Worm (Caenorhabditis elegans) whole organism, late embryonic: ENCODE data around the gene rps-2.

Experiments used
- C08G9.2 ChIP-seq: sonication (generic microtip); optimal IDR thresholded peaks from 2 replicates; lab custom pipeline; 2016; ENCODE audit warnings: mild to moderate bottlenecking, missing genetic modification characterization, moderate library complexity, missing compliant biosample characterization
- F13H6.1 ChIP-seq: sonication (generic microtip); optimal IDR thresholded peaks from 2 replicates; lab custom pipeline; 2016; ENCODE audit warnings: missing genetic modification characterization, missing compliant biosample characterization
- K02D7.2 ChIP-seq: sonication (generic microtip); optimal IDR thresholded peaks from 2 replicates; lab custom pipeline; 2017; ENCODE audit warnings: mild to moderate bottlenecking, missing genetic modification characterization, missing compliant biosample characterization
- K09A11.1 ChIP-seq: sonication (generic microtip); optimal IDR thresholded peaks from 2 replicates; lab custom pipeline; 2017; ENCODE audit warnings: antibody characterized with exemption, mild to moderate bottlenecking, missing genetic modification characterization, missing compliant biosample characterization; ENCODE audit not compliant: insufficient read depth
- T23F11.4 ChIP-seq: fragments of 200-800 bp; sonication (Bioruptor generic); optimal IDR thresholded peaks from 2 replicates; lab custom pipeline; 2018; ENCODE audit warnings: mild to moderate bottlenecking, missing genetic modification characterization, missing compliant biosample characterization
- Y22D7AL.16 ChIP-seq: sonication (generic microtip); optimal IDR thresholded peaks from 2 replicates; lab custom pipeline; 2016; ENCODE audit warnings: missing genetic modification characterization, missing compliant biosample characterization
- ahr-1 ChIP-seq: sonication (generic microtip); optimal IDR thresholded peaks from 2 replicates; lab custom pipeline; 2016; ENCODE audit warnings: missing genetic modification characterization, missing compliant biosample characterization
- ceh-18 ChIP-seq: sonication (generic microtip); optimal IDR thresholded peaks from 2 replicates; lab custom pipeline; 2016; ENCODE audit warnings: missing genetic modification characterization, missing compliant biosample characterization
- ceh-19 ChIP-seq: fragments of 200-800 bp; sonication (Bioruptor generic); optimal IDR thresholded peaks from 2 replicates; lab custom pipeline; 2018; ENCODE audit warnings: mild to moderate bottlenecking, missing genetic modification characterization, missing compliant biosample characterization
- ceh-24 ChIP-seq: sonication (generic microtip); optimal IDR thresholded peaks from 2 replicates; lab custom pipeline; 2016; ENCODE audit warnings: mild to moderate bottlenecking, missing genetic modification characterization, missing compliant biosample characterization
- ceh-34 ChIP-seq: sonication (generic microtip); optimal IDR thresholded peaks from 2 replicates; lab custom pipeline; 2016; ENCODE audit warnings: mild to moderate bottlenecking, missing genetic modification characterization, missing compliant biosample characterization
- ceh-45 ChIP-seq: fragments of 200-800 bp; sonication (Bioruptor generic); IDR thresholded peaks from 2 replicates; pipeline ENCODE4 v1.3.6; 2022; ENCODE audit warnings: missing genetic modification reagents, missing genetic modification characterization, missing compliant biosample characterization
- ceh-48 ChIP-seq: sonication (generic microtip); optimal IDR thresholded peaks from 2 replicates; lab custom pipeline; 2016; ENCODE audit warnings: missing genetic modification characterization, inconsistent platforms, missing compliant biosample characterization
- ceh-6 ChIP-seq: fragments of 200-800 bp; sonication (Bioruptor generic); optimal IDR thresholded peaks from 2 replicates; lab custom pipeline; 2018; ENCODE audit warnings: mild to moderate bottlenecking, missing genetic modification characterization, missing compliant biosample characterization
- ceh-9 ChIP-seq: sonication (generic microtip); optimal IDR thresholded peaks from 2 replicates; lab custom pipeline; 2016; ENCODE audit warnings: mild to moderate bottlenecking, missing genetic modification characterization, inconsistent platforms, missing compliant biosample characterization
- elt-2 ChIP-seq: sonication (generic microtip); optimal IDR thresholded peaks from 2 replicates; lab custom pipeline; 2016; ENCODE audit warnings: missing genetic modification reagents, missing genetic modification characterization, missing compliant biosample characterization
- ets-4 ChIP-seq: sonication (generic microtip); optimal IDR thresholded peaks from 2 replicates; lab custom pipeline; 2016; ENCODE audit warnings: missing genetic modification characterization, missing compliant biosample characterization
- eyg-1 ChIP-seq: sonication (generic microtip); optimal IDR thresholded peaks from 2 replicates; lab custom pipeline; 2016; ENCODE audit warnings: missing genotype, missing genetic modification characterization, missing compliant biosample characterization
- fax-1 ChIP-seq: sonication (generic microtip); optimal IDR thresholded peaks from 2 replicates; lab custom pipeline; 2016; ENCODE audit warnings: missing genotype, missing genetic modification characterization, missing compliant biosample characterization
- gmeb-2 ChIP-seq: sonication (generic microtip); optimal IDR thresholded peaks from 2 replicates; lab custom pipeline; 2016; ENCODE audit warnings: missing genetic modification characterization, inconsistent platforms, missing compliant biosample characterization
- hlh-30 ChIP-seq: sonication (generic microtip); optimal IDR thresholded peaks from 2 replicates; lab custom pipeline; 2017; ENCODE audit warnings: antibody characterized with exemption, missing genetic modification characterization, missing compliant biosample characterization; ENCODE audit not compliant: insufficient read depth
- hlh-6 ChIP-seq: sonication (generic microtip); optimal IDR thresholded peaks from 2 replicates; lab custom pipeline; 2016; ENCODE audit warnings: missing genotype, missing genetic modification characterization, missing compliant biosample characterization
- hlh-8 ChIP-seq: sonication (generic microtip); optimal IDR thresholded peaks from 2 replicates; lab custom pipeline; 2016; ENCODE audit warnings: missing genotype, missing genetic modification characterization, missing compliant biosample characterization
- lim-6 ChIP-seq: sonication (generic microtip); optimal IDR thresholded peaks from 2 replicates; lab custom pipeline; 2016; ENCODE audit warnings: missing genetic modification characterization, missing compliant biosample characterization
- nfya-1 ChIP-seq: sonication (generic microtip); optimal IDR thresholded peaks from 2 replicates; lab custom pipeline; 2017; ENCODE audit warnings: missing genetic modification characterization, mild to moderate bottlenecking, missing compliant biosample characterization, antibody characterized with exemption, moderate library complexity
- nhr-232 ChIP-seq: sonication (generic microtip); optimal IDR thresholded peaks from 2 replicates; lab custom pipeline; 2016; ENCODE audit warnings: missing genetic modification characterization, missing compliant biosample characterization
- npax-4 ChIP-seq: sonication (generic microtip); optimal IDR thresholded peaks from 2 replicates; lab custom pipeline; 2016; ENCODE audit warnings: missing genetic modification characterization, missing compliant biosample characterization
- odd-2 ChIP-seq: sonication (generic microtip); optimal IDR thresholded peaks from 2 replicates; lab custom pipeline; 2017; ENCODE audit warnings: antibody characterized with exemption, mild to moderate bottlenecking, missing genetic modification characterization, missing compliant biosample characterization
- pax-1 ChIP-seq: fragments of 150-350 bp; optimal IDR thresholded peaks from 2 replicates; lab custom pipeline; 2014; ENCODE audit warnings: missing biosample characterization, missing genetic modification characterization
- pqm-1 ChIP-seq: sonication (generic microtip); optimal IDR thresholded peaks from 2 replicates; lab custom pipeline; 2016; ENCODE audit warnings: missing genetic modification characterization, missing compliant biosample characterization
- pros-1 ChIP-seq: fragments of 150-350 bp; optimal IDR thresholded peaks from 2 replicates; lab custom pipeline; 2014; ENCODE audit warnings: missing biosample characterization, missing genetic modification reagents, missing genetic modification characterization
- sdc-2 ChIP-seq: sonication (generic microtip); optimal IDR thresholded peaks from 2 replicates; lab custom pipeline; 2016; ENCODE audit warnings: missing genotype, missing genetic modification characterization, missing compliant biosample characterization
- sox-4 ChIP-seq: sonication (generic microtip); optimal IDR thresholded peaks from 2 replicates; lab custom pipeline; 2017; ENCODE audit warnings: mild to moderate bottlenecking, missing genetic modification characterization, inconsistent platforms, missing compliant biosample characterization
- syd-9 ChIP-seq: sonication (generic microtip); optimal IDR thresholded peaks from 2 replicates; lab custom pipeline; 2016; ENCODE audit warnings: mild to moderate bottlenecking, missing genetic modification characterization, moderate library complexity, missing compliant biosample characterization
- ttx-3 ChIP-seq: sonication (generic microtip); optimal IDR thresholded peaks from 2 replicates; lab custom pipeline; 2016; ENCODE audit warnings: missing genetic modification reagents, missing genetic modification characterization, missing compliant biosample characterization
- unc-3 ChIP-seq, 2 experiments: fragments of 200-800 bp in 1 of 2; sonication (Bioruptor generic) in 1 of 2; sonication (generic microtip) in 1 of 2; conservative IDR thresholded peaks in 1 of 2; optimal IDR thresholded peaks in 1 of 2; 2 replicates each; pipeline versions ENCODE4 v1.3.6 to Lab custom; 2016 to 2022; ENCODE audit warnings: missing compliant biosample characterization in 2 of 2, missing genetic modification characterization in 2 of 2, missing genetic modification reagents in 1 of 2
- unc-42 ChIP-seq: sonication (generic microtip); optimal IDR thresholded peaks from 2 replicates; lab custom pipeline; 2016; ENCODE audit warnings: missing genotype, missing genetic modification characterization, missing compliant biosample characterization
- unc-55 ChIP-seq: sonication (generic microtip); optimal IDR thresholded peaks from 2 replicates; lab custom pipeline; 2017; ENCODE audit warnings: missing biosample characterization, missing genetic modification reagents, missing genetic modification characterization
- zip-5 ChIP-seq: sonication (generic microtip); optimal IDR thresholded peaks from 2 replicates; lab custom pipeline; 2016; ENCODE audit warnings: missing genetic modification characterization, missing compliant biosample characterization

The rps-2 gene

DNA sequence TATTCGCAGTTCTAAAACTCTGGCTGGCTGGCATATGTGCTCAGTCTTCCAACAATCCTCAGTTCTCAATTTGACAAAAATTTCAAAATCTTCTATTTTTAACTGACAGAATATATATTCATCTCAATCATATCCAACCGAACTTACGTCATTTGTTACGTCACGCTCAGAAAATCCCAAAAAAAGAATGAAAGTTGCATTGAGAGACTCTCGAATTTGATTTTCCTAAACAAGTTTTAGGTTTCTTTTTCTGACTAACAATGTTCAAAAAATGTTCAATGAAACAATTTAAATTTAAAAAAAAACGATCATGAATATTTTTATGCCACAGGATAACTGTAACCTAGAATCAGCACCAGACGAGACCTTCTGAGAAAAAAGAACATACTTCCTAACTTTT lies 28.2 kb downstream of the rps-2 start:
- TF ChIP-seq ceh-34 (tag; lab: Kevin White, UChicago): no peak
- no peak for TF ChIP-seq ceh-9 (tag; lab: Kevin White, UChicago)
- TF ChIP-seq C08G9.2: no peak
- TF ChIP-seq gmeb-2 (tag; lab: Kevin White, UChicago): no peak
- no peak for TF ChIP-seq hlh-30
- TF ChIP-seq ceh-19: no peak
- TF ChIP-seq pqm-1: no peak
- TF ChIP-seq nfya-1 (tag; lab: Kevin White, UChicago): no peak
- no peak for TF ChIP-seq npax-4 (tag; lab: Kevin White, UChicago)
- no peak for TF ChIP-seq odd-2
- TF ChIP-seq ceh-48 (tag; lab: Kevin White, UChicago): no peak
- TF ChIP-seq lim-6: no peak
- no peak for TF ChIP-seq hlh-6 (tag; lab: Kevin White, UChicago)
- TF ChIP-seq sox-4 (tag; lab: Kevin White, UChicago): no peak
- TF ChIP-seq unc-55 (GFP tag; lab: Kevin White, UChicago): no peak
- no peak for TF ChIP-seq unc-3 (GFP tag; conservative IDR thresholded peaks at IDR 0.05; lab: Robert Waterston, UW)
- TF ChIP-seq unc-3 (tag; optimal IDR thresholded peaks at IDR 0.05; lab: Kevin White, UChicago): no peak
- TF ChIP-seq K02D7.2 (tag; lab: Kevin White, UChicago): no peak
- TF ChIP-seq, all 69 proteins: peak for 0

DNA sequence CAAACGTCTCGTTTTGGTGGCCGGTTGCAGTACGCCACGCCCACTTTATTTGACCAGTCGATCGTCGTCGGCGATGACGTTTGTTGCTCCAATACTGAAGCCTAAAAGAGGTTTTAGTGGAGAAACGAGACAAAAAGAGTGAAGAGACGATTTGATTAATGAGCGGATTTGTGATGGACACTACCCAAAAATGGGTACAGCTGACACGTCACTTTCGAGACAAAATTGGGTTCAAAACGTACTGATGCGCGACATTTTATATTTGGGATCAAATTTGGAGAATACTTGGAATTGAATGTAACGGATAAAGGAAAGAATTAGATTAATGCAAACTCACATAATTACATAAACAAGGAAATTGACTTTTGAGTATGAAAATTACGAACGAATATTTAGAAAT lies 28.7 kb downstream of the rps-2 start, which contains the start of gene ilys-4:
Gene ilys-4 (minus strand): TSS at position 101 of the 400 bp plus-strand sequence.
- TF ChIP-seq K09A11.1: no peak
- no peak for TF ChIP-seq hlh-8 (tag; lab: Kevin White, UChicago)
- no peak for TF ChIP-seq F13H6.1 (tag; lab: Kevin White, UChicago)
- no peak for TF ChIP-seq syd-9 (tag; lab: Kevin White, UChicago)
- no peak for TF ChIP-seq ceh-24 (tag; lab: Kevin White, UChicago)
- no peak for TF ChIP-seq ets-4
- TF ChIP-seq pros-1 (tag; lab: Kevin White, UChicago): no peak
- TF ChIP-seq eyg-1 (tag; lab: Kevin White, UChicago): no peak
- no peak for TF ChIP-seq pax-1 (tag; lab: Kevin White, UChicago)
- TF ChIP-seq ceh-19: no peak
- no peak for TF ChIP-seq fax-1

DNA sequence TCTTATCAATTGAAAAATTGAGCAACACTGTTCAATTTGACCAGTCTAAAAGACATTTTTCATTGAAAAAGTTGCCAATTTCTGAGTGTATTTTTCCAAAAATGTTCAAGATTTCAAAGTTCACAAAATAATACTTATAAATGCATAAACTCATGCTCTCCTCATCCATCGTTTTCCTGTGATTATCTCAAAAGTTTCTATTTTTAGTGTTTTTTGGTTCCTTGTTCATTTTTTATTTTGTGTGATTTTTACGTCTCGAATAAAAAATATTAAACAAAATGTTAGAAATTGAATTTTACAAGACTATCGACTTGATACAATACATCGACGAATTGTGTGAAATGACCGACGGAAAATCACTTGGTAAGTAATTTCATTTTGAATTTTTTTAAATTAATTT lies 44.5 kb downstream of the rps-2 start, which contains the start of gene atic-1:
Gene atic-1 (plus strand): TSS at position 301 of the 400 bp plus-strand sequence.
- TF ChIP-seq ets-4 (no peak), ceh-6 (GFP tag; lab: Kevin White, UChicago) (no peak), sdc-2 (tag; lab: Kevin White, UChicago) (no peak), pqm-1 (no peak), ceh-45 (no peak)

DNA sequence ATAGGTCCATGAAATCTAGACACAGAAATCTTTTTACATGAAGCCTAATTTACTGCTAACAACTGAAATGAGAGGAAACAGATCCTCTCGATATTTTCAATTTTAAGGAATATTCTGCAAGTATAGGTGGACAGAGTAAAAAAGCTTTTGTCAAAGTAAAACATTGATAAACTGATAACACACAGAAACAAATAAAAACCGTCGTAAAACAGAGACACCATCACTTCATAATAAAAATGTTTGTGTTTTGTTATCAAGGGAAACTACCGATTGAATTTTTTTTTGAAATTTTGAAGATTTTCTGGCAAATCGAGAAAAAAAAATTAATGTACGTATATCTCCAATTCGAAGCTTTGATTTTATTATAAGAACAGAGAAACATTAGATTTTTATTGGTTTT lies 45.0 kb downstream of the rps-2 start:
- TF ChIP-seq ceh-18 (tag; lab: Kevin White, UChicago): no peak
- no peak for TF ChIP-seq ceh-9 (tag; lab: Kevin White, UChicago)
- TF ChIP-seq nhr-232: no peak
- TF ChIP-seq odd-2: no peak

DNA sequence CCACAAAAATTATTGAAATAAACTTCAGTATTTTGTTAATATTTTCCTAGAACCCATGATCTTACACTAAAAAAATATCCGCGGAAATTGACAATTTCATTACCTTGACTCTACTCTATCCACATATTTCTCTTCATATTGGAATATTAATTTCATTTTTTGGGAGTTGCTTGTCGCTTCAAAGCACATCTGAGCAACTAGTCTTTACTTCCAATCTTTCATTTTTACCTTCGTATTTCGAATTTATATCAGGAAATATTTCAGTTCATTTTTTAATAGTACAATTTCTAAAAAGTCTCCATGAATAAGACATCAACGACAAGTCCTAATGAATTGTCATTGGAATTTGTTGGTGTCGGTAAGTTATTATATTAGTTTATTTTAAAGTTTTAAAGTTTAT lies 47.2 kb downstream of the rps-2 start, which contains the start of gene srt-73:
Gene srt-73 (plus strand): TSS at position 301 of the 400 bp plus-strand sequence.
- TF ChIP-seq pax-1 (tag; lab: Kevin White, UChicago) (no peak), ttx-3 (tag; lab: Kevin White, UChicago) (no peak), elt-2 (tag; lab: Kevin White, UChicago) (no peak), C08G9.2 (no peak), sdc-2 (tag; lab: Kevin White, UChicago) (no peak), sox-4 (tag; lab: Kevin White, UChicago) (no peak), T23F11.4 (GFP tag; lab: Kevin White, UChicago) (no peak), syd-9 (tag; lab: Kevin White, UChicago) (no peak), pqm-1 (no peak), unc-42 (tag; lab: Kevin White, UChicago) (no peak), zip-5 (tag; lab: Kevin White, UChicago) (no peak), Y22D7AL.16 (no peak), ahr-1 (no peak)
